Worm (Caenorhabditis elegans): ENCODE measurements around the gene C17H11.1.

Gene C17H11.1

DNA sequence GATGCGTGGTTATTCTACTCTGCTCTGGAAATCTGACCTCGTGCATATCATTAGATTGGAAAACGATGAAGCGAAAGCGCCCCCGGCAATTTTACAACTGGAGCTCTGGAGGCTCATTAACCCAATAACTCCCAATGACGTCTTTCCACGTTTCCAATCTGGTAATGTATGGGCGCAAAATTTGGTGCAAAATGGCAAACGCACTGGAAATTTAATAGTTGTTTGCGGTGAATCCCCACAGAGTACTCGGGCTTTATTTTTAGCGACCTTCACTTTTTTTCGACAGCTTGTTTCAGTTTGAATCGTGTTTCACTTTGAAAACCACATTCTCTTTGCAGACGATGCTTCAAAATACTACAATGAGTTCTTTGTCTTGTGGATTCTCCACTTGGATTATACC lies at the start of gene C17H11.1:
C17H11.1 (plus strand) TSS at position 301 of the 400 bp plus-strand sequence.
- no peak for TF ChIP-seq unc-62 (GFP tag; optimal IDR thresholded peaks at IDR 0.05)

DNA sequence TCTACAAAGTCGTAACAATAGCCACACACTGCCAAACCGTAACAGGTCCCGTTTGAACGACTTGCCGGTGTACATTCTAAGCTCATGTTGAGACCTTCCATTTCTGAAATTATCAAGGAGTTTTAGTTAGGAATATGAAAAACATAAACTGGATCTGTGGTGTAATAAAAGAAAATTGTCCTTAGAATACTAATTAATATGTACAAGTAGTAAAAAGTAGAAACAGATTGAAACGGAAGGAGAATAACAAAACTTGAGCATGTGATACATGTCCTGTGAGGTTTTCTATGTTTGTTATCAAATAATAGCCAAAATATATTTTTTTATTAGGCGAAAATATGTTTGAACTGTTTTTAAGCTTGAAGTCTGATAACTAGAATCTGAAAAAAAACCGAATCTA lies 44.2 kb upstream of the C17H11.1 start, which contains the start of gene frpr-1:
frpr-1 (minus strand) TSS at position 101 of the 400 bp plus-strand sequence.
- TF ChIP-seq unc-62 (GFP tag; optimal IDR thresholded peaks at IDR 0.05): no peak

DNA sequence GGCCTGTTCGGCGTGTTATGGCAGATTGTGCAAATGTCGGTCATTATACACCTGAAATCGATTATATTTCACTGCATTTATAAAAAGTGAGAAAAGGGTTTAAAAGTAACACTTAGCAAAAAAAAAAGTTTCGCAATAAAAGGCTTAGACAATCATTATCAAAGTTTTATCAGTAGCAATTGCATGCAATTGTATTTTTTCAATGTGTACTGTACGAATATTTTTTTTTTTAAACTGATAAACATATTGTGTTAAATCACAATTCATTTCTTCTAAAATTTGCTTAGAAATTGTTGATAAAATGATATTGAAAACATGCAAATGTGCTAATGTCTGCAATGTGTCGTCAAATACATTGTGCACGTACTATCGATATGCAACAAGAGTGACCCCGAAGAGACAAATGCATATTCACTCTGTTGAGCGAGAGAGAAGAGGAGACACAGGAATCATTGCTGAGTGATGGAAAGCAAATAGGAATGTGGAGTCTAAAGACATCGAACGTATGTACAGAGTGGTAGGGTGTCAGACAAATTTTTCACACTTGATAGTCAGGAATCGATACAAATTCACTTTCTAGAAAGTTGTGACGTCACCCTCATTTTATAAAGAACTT lies 37.3 kb upstream of the C17H11.1 start, which contains the start of gene C02B8.6:
C02B8.6 (minus strand) TSS at position 51 of the 616 bp plus-strand sequence.
- TF ChIP-seq unc-62 (GFP tag; optimal IDR thresholded peaks at IDR 0.05): no peak

DNA sequence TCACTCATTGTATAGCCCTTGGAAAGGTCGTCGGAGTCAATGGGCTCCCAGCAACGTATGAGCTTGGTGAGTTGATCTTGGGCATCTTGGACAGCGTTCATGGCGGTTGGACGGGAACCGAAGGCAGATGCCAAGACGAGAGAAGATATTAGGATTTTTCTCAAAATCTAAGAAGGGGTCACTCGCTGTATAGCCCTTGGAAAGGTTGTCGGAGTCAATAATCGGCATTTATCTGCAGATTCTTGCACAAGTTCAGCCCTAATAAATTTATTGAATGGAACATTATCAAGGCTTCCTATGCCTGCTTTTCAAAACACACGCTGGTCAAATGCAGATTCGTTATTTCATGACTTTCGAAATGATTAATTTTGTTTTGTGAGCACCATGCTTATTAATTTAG lies 35.9 kb upstream of the C17H11.1 start, which contains the start of gene C02B8.7:
C02B8.7 (minus strand) TSS at position 101 of the 400 bp plus-strand sequence.
- TF ChIP-seq unc-62 (GFP tag; optimal IDR thresholded peaks at IDR 0.05): no peak

DNA sequence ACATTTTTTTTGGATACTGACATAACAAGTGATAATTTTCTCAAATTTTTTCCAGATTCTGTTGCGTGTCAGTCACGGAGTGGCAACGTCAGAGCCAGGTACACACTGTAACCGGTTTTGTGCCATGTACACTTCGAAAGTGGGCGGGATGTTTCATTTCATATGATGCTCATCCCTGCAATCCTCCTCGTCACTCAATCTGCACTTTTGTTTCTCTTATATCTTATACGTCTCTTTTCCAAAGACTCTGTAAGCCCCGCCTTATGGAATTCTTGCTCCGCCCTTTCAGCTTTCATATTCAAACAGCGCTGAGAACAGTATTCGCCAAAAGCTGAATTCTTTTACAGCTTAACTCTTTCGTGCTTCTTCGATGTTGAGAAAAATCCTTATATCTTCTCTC lies 34.6 kb upstream of the C17H11.1 start, which contains the start of gene C02B8.3:
C02B8.3 (plus strand) TSS at position 301 of the 400 bp plus-strand sequence.
- TF ChIP-seq unc-62 (GFP tag; optimal IDR thresholded peaks at IDR 0.05): no peak

DNA sequence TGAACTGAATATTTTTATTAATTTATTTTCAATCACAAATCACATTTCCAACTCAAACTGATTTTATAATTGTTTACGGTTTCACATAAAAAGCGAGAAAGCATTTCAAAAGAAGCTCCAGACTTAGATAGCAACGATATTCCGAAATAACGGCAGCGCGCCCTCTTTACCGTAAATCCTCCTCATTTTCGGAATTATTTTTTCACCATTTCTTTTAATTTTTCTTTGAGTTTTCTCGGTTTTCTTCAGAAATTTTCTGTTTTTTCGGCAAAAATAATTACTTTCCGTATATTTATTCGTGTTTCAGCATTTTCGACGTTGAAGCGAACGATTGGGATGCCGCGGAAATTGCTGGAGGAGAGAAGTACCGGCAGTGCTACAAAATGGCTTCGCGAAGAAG lies 26.3 kb upstream of the C17H11.1 start, which contains the start of gene C02B8.1:
C02B8.1 (plus strand) TSS at position 301 of the 400 bp plus-strand sequence.
- no peak for TF ChIP-seq unc-62 (GFP tag; optimal IDR thresholded peaks at IDR 0.05)

DNA sequence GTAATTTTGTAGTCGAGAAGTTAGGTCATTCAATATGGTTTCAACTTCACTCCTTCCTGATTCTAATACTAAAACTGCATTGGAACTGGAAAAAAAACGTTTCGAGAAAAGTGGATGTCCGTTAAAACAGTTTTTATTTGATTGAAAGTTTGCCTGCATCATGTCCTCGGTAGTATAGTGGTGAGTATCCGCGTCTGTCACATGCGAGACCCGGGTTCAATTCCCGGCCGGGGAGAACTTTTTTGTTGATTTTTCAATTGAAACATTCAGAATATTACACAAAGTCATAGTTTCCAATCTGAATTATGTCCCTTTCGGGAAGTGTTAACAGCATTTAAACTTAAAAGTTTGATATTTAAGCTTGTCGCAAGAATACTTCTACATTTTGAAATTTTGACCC lies 24.7 kb upstream of the C17H11.1 start:
- TF ChIP-seq unc-62 (GFP tag; optimal IDR thresholded peaks at IDR 0.05): no peak

DNA sequence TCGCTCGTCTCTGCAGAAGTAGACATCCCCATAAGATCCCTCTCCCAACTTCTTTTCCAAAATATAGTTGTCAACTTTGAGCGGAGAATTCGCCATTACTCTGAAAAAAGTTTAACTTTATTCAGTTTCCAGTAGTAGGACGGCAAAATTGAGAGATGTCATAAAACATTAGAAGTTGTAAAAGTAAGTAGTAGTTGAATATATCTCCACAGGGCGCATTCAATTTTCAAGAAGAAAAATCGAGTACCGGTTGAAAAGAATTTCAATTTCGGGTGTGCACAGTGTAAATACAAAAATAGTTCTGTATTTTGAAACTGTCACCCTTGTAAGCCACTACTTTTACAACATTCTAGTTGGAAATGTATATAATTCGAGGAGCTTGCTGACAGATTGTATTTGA lies 23.1 kb upstream of the C17H11.1 start, which contains the start of gene F22F1.2:
F22F1.2 (minus strand) TSS at position 101 of the 400 bp plus-strand sequence.
- TF ChIP-seq unc-62 (GFP tag; optimal IDR thresholded peaks at IDR 0.05): no peak

DNA sequence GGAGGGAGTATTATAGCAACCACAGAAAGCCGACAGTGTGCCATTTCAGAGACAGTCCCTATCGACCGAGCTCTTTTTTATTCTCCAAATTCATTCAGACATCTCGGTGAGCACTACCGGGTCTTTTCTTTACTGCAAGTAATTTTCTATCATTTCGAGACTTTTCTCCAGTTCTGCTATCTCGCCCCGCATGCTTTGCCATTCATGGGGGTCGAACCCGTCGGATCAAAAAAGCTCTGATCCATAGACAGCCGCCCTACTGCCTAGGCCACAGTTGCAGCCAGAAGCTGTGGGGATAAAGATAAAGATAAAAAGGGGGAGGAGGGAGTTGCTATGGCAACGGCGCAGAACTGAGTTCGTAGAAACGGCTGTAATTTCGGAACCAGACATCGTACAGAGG lies 22.3 kb upstream of the C17H11.1 start:
- no peak for TF ChIP-seq unc-62 (GFP tag; optimal IDR thresholded peaks at IDR 0.05)

DNA sequence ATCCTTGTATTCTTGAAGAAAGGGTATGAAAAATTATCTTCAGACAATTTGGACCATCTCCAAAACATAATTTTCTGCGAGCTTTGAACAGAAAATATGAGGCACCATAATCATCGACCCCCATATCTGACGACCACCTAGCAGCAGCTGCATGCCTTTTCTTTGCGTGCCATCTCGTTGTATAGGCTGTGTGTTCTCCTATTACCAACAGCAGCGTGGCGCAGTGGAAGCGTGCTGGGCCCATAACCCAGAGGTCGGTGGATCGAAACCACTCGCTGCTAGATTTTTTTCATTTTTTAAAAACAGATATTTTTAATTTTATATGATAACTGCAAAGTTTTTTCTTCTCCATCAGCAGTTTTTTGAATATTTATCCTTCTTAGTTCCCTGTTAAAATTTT lies 17.7 kb upstream of the C17H11.1 start:
- TF ChIP-seq unc-62 (GFP tag; optimal IDR thresholded peaks at IDR 0.05): no peak

DNA sequence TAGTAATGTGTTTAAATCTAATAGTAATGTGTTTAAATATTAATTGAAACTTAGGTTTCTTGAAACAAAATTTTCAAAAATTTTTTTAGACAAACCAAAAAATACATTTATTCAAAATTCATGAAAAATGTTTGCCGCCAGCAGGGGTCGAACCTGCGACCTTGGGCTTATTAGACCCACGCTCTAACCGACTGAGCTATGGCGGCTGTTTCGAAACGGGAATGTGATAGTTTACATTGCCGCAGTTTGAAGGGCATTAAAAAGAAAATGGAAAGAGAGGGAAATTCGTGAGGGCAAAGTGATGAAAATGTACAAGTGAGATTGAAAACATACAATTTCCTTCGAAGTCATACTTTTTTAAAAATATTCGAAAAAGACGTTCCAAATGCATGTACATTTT lies 17.2 kb upstream of the C17H11.1 start:
- no peak for TF ChIP-seq unc-62 (GFP tag; optimal IDR thresholded peaks at IDR 0.05)

DNA sequence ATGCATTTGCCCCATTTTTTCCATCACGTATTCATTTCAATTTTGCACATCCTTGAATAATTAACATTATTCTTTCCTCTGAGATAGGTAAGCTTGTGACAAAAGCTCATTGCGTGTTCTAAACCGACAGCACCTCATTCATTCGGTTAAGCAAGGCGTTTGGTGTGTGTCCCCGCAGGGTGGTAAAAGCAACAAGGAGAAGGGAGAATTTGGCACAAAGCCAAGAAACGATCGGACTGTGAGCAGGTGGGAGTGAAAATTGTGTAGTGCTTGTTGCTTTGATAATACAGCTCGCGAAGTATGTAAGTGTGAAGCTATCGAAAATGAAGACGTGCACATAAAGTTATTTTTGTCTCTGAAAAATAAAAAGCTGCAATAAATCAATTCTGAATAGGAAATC lies 16.6 kb upstream of the C17H11.1 start:
- TF ChIP-seq unc-62 (GFP tag; optimal IDR thresholded peaks at IDR 0.05): no peak

DNA sequence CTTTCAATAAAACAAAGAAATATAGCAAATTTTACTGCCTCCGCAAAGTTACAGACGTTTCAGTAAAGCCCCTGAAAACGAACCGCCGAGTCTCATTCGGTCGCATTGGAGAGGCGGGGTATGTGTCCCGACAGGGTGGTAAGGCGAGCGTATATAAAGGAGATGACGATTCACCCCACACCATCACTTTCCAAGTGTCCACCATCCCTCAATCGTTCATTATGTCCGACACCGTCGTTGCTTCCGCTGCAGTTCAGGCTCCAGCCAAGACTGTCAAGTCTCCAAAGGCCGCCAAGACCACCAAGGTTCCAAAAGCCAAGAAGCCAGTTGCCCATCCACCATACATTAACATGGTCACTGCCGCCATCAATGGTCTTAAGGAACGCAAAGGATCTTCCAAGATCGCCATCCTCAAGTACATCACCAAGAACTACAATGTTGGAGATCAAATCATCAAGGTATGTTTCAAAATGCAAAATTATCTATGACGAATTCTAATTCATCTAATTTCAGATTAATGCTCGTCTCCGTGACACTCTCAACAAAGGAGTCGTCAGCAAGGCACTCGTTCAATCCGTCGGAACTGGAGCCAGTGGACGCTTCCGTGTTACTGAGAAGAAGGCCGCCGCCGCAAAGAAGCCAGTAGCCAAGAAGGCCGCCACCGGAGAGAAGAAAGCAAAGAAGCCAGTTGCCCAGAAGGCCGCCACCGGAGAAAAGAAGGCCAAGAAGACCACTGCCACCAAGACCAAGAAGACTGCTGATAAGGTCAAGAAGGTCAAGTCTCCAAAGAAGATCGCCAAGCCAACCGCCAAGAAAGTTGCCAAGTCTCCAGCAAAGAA lies 14.5 kb upstream of the C17H11.1 start, which contains the start of gene hil-3:
hil-3 (plus strand) TSS at position 195 of the 839 bp plus-strand sequence.
- TF ChIP-seq unc-62 (GFP tag; optimal IDR thresholded peaks at IDR 0.05): no peak

DNA sequence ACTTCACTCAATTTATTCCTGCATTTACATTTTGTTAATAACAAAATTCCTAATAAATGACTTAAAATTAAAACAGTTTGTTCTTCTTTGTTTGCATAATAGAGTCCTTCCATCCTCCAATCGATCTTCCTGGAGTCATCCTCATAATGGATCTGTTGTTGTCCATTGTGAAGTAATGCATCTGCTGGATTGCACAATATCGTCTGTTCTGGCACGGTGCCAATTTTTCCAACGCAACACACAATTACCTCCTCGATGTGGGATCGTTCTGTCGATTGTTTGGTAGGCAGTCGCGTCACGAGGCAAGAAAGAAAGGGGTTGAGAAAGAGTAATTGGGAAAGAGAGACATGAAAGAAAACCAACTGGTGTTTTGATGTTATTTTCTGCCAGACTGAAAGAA lies 13.7 kb upstream of the C17H11.1 start:
- TF ChIP-seq unc-62 (GFP tag; optimal IDR thresholded peaks at IDR 0.05): no peak

DNA sequence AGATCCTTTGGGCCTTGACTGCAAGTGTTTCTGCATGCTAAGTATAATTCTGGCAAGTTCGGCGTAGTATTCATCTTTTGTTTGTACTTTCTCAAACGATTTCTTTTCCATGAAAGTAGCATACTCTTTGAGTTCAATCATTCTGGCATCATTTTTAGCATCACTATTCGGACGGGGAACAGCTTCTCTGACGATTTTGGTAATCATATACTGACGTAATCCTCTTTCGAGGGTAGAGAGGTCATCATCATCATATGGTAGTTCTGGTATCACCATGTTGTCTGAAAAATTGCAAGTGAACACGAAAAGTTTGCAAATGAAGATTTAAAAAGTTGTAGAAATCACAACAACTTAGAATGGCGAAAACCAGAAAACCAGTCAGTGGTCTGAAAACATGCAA lies 10.9 kb upstream of the C17H11.1 start, which contains the start of gene F22F1.3:
F22F1.3 (minus strand) TSS at position 281 of the 400 bp plus-strand sequence.
- TF ChIP-seq unc-62 (GFP tag; optimal IDR thresholded peaks at IDR 0.05): no peak

DNA sequence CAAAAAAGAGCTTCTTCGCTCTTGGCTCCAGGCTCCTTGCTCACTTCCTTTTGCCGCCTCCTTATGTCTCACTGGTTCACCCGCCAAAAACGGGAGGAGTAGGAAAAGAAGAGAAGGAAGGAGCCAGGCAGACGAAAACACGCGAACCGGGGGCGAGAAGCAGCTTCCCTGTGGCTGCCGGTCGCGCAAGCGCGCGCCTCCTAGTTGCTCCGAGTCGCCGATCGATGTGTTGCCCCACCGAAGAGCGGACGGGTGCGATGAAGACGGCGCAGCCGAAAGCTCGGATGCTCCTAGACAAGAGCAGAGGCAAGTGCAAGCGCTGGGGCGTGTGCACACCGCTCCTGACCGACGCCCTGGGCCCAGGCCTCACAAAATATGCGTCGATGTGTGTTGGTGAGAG lies 10.2 kb upstream of the C17H11.1 start:
- no peak for TF ChIP-seq unc-62 (GFP tag; optimal IDR thresholded peaks at IDR 0.05)

Data from whole organism, dauer.